Worm (Caenorhabditis elegans) whole organism, early embryonic: ENCODE results near the gene F49E11.2.

Experiments used
- B0310.2 ChIP-seq: sonication (generic microtip); optimal IDR thresholded peaks from 2 replicates; lab custom pipeline; 2016; ENCODE audit warnings: mild to moderate bottlenecking, missing genetic modification characterization, missing compliant biosample characterization
- F13C5.2 ChIP-seq: sonication (generic microtip); optimal IDR thresholded peaks from 2 replicates; lab custom pipeline; 2017; ENCODE audit warnings: mild to moderate bottlenecking, missing genetic modification characterization, inconsistent platforms, missing compliant biosample characterization
- ama-1 ChIP-seq: fragments of 150-350 bp; optimal IDR thresholded peaks from 2 replicates; lab custom pipeline; 2014
- ets-7 ChIP-seq: sonication (generic microtip); optimal IDR thresholded peaks from 2 replicates; lab custom pipeline; 2016; ENCODE audit warnings: missing genotype, missing genetic modification characterization, missing compliant biosample characterization
- flt-1 ChIP-seq: fragments of 200-800 bp; sonication (Bioruptor generic); IDR thresholded peaks from 2 replicates; pipeline ENCODE4 v1.3.6; 2022; ENCODE audit warnings: missing genetic modification characterization, missing compliant biosample characterization
- hmbx-1 ChIP-seq: sonication (generic microtip); optimal IDR thresholded peaks from 2 replicates; lab custom pipeline; 2016; ENCODE audit warnings: mild to moderate bottlenecking, missing genetic modification characterization, missing compliant biosample characterization
- scrt-1 ChIP-seq: fragments of 200-800 bp; sonication (Bioruptor generic); IDR thresholded peaks from 2 replicates; pipeline ENCODE4 v1.3.6; 2022; ENCODE audit warnings: missing genetic modification characterization, missing compliant biosample characterization
- sea-1 ChIP-seq: fragments of 200-800 bp; sonication (Bioruptor generic); conservative IDR thresholded peaks from 2 replicates; pipeline ENCODE4 v1.3.6; 2022; ENCODE audit warnings: missing genetic modification characterization, missing compliant biosample characterization
- tbx-37 ChIP-seq: fragments of 200-800 bp; sonication (Bioruptor generic); conservative IDR thresholded peaks from 2 replicates; pipeline ENCODE4 v1.3.6; 2022; ENCODE audit warnings: missing genetic modification reagents, missing genetic modification characterization, missing compliant biosample characterization

ce11 chrIV:12989355-12989754, 49.4 kb downstream of the F49E11.2 start, which contains the start of gene K10D11.6:
- TF ChIP-seq ama-1 (lab: Kevin White, UChicago) (no peak), hmbx-1 (tag; lab: Kevin White, UChicago) (no peak), flt-1 (GFP tag; lab: Robert Waterston, UW) (no peak), sea-1 (GFP tag; lab: Robert Waterston, UW) (no peak), tbx-37 (GFP tag; lab: Robert Waterston, UW) (no peak), ets-7 (no peak), scrt-1 (no peak), B0310.2 (tag; lab: Kevin White, UChicago) (no peak), F13C5.2 (tag; lab: Kevin White, UChicago) (no peak)
